Worm (Caenorhabditis elegans): ENCODE results near the gene F57H12.5.

- TF ChIP-seq T07F8.4 (tag; optimal IDR thresholded peaks at IDR 0.05), result no peak
- no peak for TF ChIP-seq F39B2.1 (GFP tag; IDR thresholded peaks at IDR 0.05)
- TF ChIP-seq unc-62 (GFP tag; optimal IDR thresholded peaks at IDR 0.05), result no peak
- TF ChIP-seq lin-35 (GFP tag; optimal IDR thresholded peaks at IDR 0.05), result no peak
- TF ChIP-seq let-607 (tag; optimal IDR thresholded peaks at IDR 0.05), result no peak
- no peak for TF ChIP-seq ama-1 (optimal IDR thresholded peaks at IDR 0.05)
- TF ChIP-seq ama-1 (GFP tag; optimal IDR thresholded peaks at IDR 0.05), result no peak
- TF ChIP-seq tbp1 (GFP tag; optimal IDR thresholded peaks at IDR 0.05), result no peak
- TF ChIP-seq ceh-100 (GFP tag; IDR thresholded peaks at IDR 0.05), result no peak
- no peak for TF ChIP-seq mcd-1 (GFP tag; IDR thresholded peaks at IDR 0.05)
- no peak for TF ChIP-seq ztf-28 (GFP tag; IDR thresholded peaks at IDR 0.05)
- no peak for TF ChIP-seq lin-54 (GFP tag; optimal IDR thresholded peaks at IDR 0.05)
- no peak for TF ChIP-seq nfya-2 (GFP tag; IDR thresholded peaks at IDR 0.05)
- TF ChIP-seq F57C9.4 (tag; optimal IDR thresholded peaks at IDR 0.05), result no peak
Observed at ce11 chrIV:7931873-7932272, 35.2 kb upstream of the F57H12.5 start.
